Worm (Caenorhabditis elegans) whole organism, young adult: Measurements from ENCODE around the gene C28F5.1.
A peak's percentile ranks its signal among the peaks of the same experiment; 100 is the strongest.

Experiments used
- B0019.2 ChIP-seq: fragments of 200-800 bp; sonication (Bioruptor generic); conservative IDR thresholded peaks from 2 replicates; pipeline ENCODE4 v1.3.6; 2022; ENCODE audit warnings: missing genetic modification reagents, missing genetic modification characterization, missing compliant biosample characterization
- B0261.1 ChIP-seq: sonication (generic microtip); optimal IDR thresholded peaks from 2 replicates; lab custom pipeline; 2016; ENCODE audit warnings: mild to moderate bottlenecking, missing genetic modification characterization, moderate library complexity, missing compliant biosample characterization
- D2030.7 ChIP-seq: fragments of 200-800 bp; sonication (Bioruptor generic); IDR thresholded peaks from 2 replicates; pipeline ENCODE4 v1.3.6; 2022; ENCODE audit warnings: missing genetic modification reagents, missing genetic modification characterization, missing compliant biosample characterization
- F10E7.11 ChIP-seq: sonication (generic microtip); optimal IDR thresholded peaks from 2 replicates; lab custom pipeline; 2017; ENCODE audit warnings: mild to moderate bottlenecking, missing genetic modification characterization, moderate library complexity, missing compliant biosample characterization
- F22D6.2 ChIP-seq: sonication (generic microtip); optimal IDR thresholded peaks from 2 replicates; lab custom pipeline; 2016; ENCODE audit warnings: mild to moderate bottlenecking, missing genetic modification characterization, missing compliant biosample characterization
- F39B2.1 ChIP-seq: fragments of 200-800 bp; sonication (Bioruptor generic); IDR thresholded peaks from 2 replicates; pipeline ENCODE4 v1.3.6; 2022; ENCODE audit warnings: missing genetic modification reagents, missing genetic modification characterization, missing compliant biosample characterization
- F49E8.2 ChIP-seq: sonication (generic microtip); optimal IDR thresholded peaks from 3 replicates; lab custom pipeline; 2017; ENCODE audit warnings: missing genetic modification characterization, mild to moderate bottlenecking, missing compliant biosample characterization, antibody characterized with exemption, moderate library complexity; ENCODE audit not compliant: insufficient read depth
- F57A8.1 ChIP-seq: fragments of 200-800 bp; sonication (Bioruptor generic); optimal IDR thresholded peaks from 2 replicates; lab custom pipeline; 2018; ENCODE audit warnings: mild to moderate bottlenecking, missing genetic modification characterization, moderate library complexity, missing compliant biosample characterization
- K11D2.4 ChIP-seq: fragments of 200-800 bp; sonication (Bioruptor generic); IDR thresholded peaks from 2 replicates; pipeline ENCODE4 v1.3.6; 2022; ENCODE audit warnings: missing genetic modification reagents, missing genetic modification characterization, missing compliant biosample characterization
- K12H6.12 ChIP-seq: fragments of 200-800 bp; sonication (Bioruptor generic); optimal IDR thresholded peaks from 2 replicates; lab custom pipeline; 2018; ENCODE audit warnings: mild to moderate bottlenecking, missing genetic modification characterization, missing compliant biosample characterization
- T26A5.8 ChIP-seq: sonication (generic microtip); optimal IDR thresholded peaks from 2 replicates; lab custom pipeline; 2016; ENCODE audit warnings: missing genetic modification characterization, missing compliant biosample characterization
- Y53G8AR.9 ChIP-seq: fragments of 200-800 bp; sonication (Bioruptor generic); conservative IDR thresholded peaks from 2 replicates; pipeline ENCODE4 v1.3.6; 2022; ENCODE audit warnings: missing genetic modification reagents, missing genetic modification characterization, missing compliant biosample characterization
- Y56A3A.18 ChIP-seq: fragments of 200-800 bp; sonication (Bioruptor generic); IDR thresholded peaks from 2 replicates; pipeline ENCODE4 v1.3.6; 2022; ENCODE audit warnings: missing genetic modification reagents, missing genetic modification characterization, missing compliant biosample characterization
- Y67H2A.10 ChIP-seq: fragments of 200-800 bp; sonication (Bioruptor generic); conservative IDR thresholded peaks from 2 replicates; pipeline ENCODE4 v1.3.6; 2022; ENCODE audit warnings: missing genetic modification reagents, missing genetic modification characterization, missing compliant biosample characterization
- akir-1 ChIP-seq: fragments of 200-800 bp; sonication (Bioruptor generic); optimal IDR thresholded peaks from 2 replicates; lab custom pipeline; 2018; ENCODE audit warnings: mild to moderate bottlenecking, missing genetic modification characterization, moderate library complexity, missing compliant biosample characterization
- ama-1 ChIP-seq, 3 experiments: fragments of 150-350 bp in 1 of 3; sonication (generic microtip) in 2 of 3; optimal IDR thresholded peaks; 2 replicates each; lab custom pipeline; 2014 to 2018; ENCODE audit warnings: missing biosample characterization in 2 of 3, missing genetic modification characterization in 2 of 3, missing genetic modification reagents in 2 of 3
- aptf-3 ChIP-seq: fragments of 200-800 bp; sonication (Bioruptor generic); IDR thresholded peaks from 2 replicates; pipeline ENCODE4 v1.3.6; 2022; ENCODE audit warnings: missing genetic modification characterization, missing compliant biosample characterization
- atf-7 ChIP-seq: sonication (generic microtip); optimal IDR thresholded peaks from 2 replicates; lab custom pipeline; 2017; ENCODE audit warnings: mild to moderate bottlenecking, missing genetic modification characterization, missing compliant biosample characterization
- athp-1 ChIP-seq: sonication (generic microtip); optimal IDR thresholded peaks from 2 replicates; lab custom pipeline; 2017; ENCODE audit warnings: mild to moderate bottlenecking, missing genetic modification characterization, missing compliant biosample characterization
- attf-5 ChIP-seq: fragments of 200-800 bp; sonication (Bioruptor generic); optimal IDR thresholded peaks from 2 replicates; lab custom pipeline; 2018; ENCODE audit warnings: mild to moderate bottlenecking, missing genetic modification characterization, missing compliant biosample characterization
- cebp-1 ChIP-seq, 2 experiments: fragments of 200-800 bp in 1 of 2; sonication (Bioruptor generic) in 1 of 2; sonication (generic microtip) in 1 of 2; IDR thresholded peaks in 1 of 2; optimal IDR thresholded peaks in 1 of 2; 2 replicates each; pipeline versions ENCODE4 v1.3.6 to Lab custom; 2017 to 2022; ENCODE audit warnings: missing compliant biosample characterization in 2 of 2, missing genetic modification characterization in 2 of 2, mild to moderate bottlenecking in 1 of 2, missing genetic modification reagents in 1 of 2, moderate library complexity in 1 of 2
- ceh-100 ChIP-seq: fragments of 200-800 bp; sonication (Bioruptor generic); IDR thresholded peaks from 2 replicates; pipeline ENCODE4 v1.3.6; 2022; ENCODE audit warnings: missing genetic modification reagents, missing genetic modification characterization, missing compliant biosample characterization
- ceh-27 ChIP-seq: fragments of 200-800 bp; sonication (Bioruptor generic); optimal IDR thresholded peaks from 2 replicates; lab custom pipeline; 2018; ENCODE audit warnings: mild to moderate bottlenecking, missing genetic modification characterization, moderate library complexity, missing compliant biosample characterization
- ceh-58 ChIP-seq: fragments of 200-800 bp; sonication (Bioruptor generic); IDR thresholded peaks from 2 replicates; pipeline ENCODE4 v1.3.6; 2022; ENCODE audit warnings: missing genetic modification characterization, missing compliant biosample characterization
- ceh-91 ChIP-seq: fragments of 200-800 bp; sonication (Bioruptor generic); IDR thresholded peaks from 2 replicates; pipeline ENCODE4 v1.3.6; 2022; ENCODE audit warnings: missing genetic modification reagents, missing genetic modification characterization, missing compliant biosample characterization
- dpl-1 ChIP-seq: fragments of 150-350 bp; optimal IDR thresholded peaks from 2 replicates; lab custom pipeline; 2014; ENCODE audit warnings: missing biosample characterization, missing genetic modification reagents, missing genetic modification characterization
- efl-1 ChIP-seq: fragments of 150-350 bp; optimal IDR thresholded peaks from 2 replicates; lab custom pipeline; 2014; ENCODE audit warnings: missing biosample characterization, missing genetic modification reagents, missing genetic modification characterization
- let-607 ChIP-seq, 2 experiments: fragments of 200-800 bp in 1 of 2; sonication (Bioruptor generic) in 1 of 2; sonication (generic microtip) in 1 of 2; optimal IDR thresholded peaks; 2 replicates each; lab custom pipeline; 2016 to 2018; ENCODE audit warnings: mild to moderate bottlenecking in 2 of 2, missing compliant biosample characterization in 2 of 2, missing genetic modification characterization in 2 of 2, moderate library complexity in 2 of 2, missing genotype in 1 of 2
- lin-40 ChIP-seq: sonication (generic microtip); optimal IDR thresholded peaks from 2 replicates; lab custom pipeline; 2016; ENCODE audit warnings: missing genetic modification characterization, mild to moderate bottlenecking, missing compliant biosample characterization, missing genotype, missing genetic modification reagents
- lin-54 ChIP-seq: fragments of 200-800 bp; sonication (Bioruptor generic); optimal IDR thresholded peaks from 2 replicates; lab custom pipeline; 2018; ENCODE audit warnings: mild to moderate bottlenecking, missing genetic modification characterization, missing compliant biosample characterization
- madf-10 ChIP-seq: sonication (generic microtip); optimal IDR thresholded peaks from 2 replicates; lab custom pipeline; 2016; ENCODE audit warnings: mild to moderate bottlenecking, missing genetic modification characterization, missing compliant biosample characterization
- madf-3 ChIP-seq: fragments of 200-800 bp; sonication (Bioruptor generic); IDR thresholded peaks from 2 replicates; pipeline ENCODE4 v1.3.6; 2022; ENCODE audit warnings: missing genetic modification reagents, missing genetic modification characterization, missing compliant biosample characterization
- madf-8 ChIP-seq: fragments of 200-800 bp; sonication (Bioruptor generic); conservative IDR thresholded peaks from 2 replicates; pipeline ENCODE4 v1.3.6; 2022; ENCODE audit warnings: missing genetic modification reagents, missing genetic modification characterization, missing compliant biosample characterization
- nfya-2 ChIP-seq: fragments of 200-800 bp; sonication (Bioruptor generic); IDR thresholded peaks from 2 replicates; pipeline ENCODE4 v1.3.6; 2022; ENCODE audit warnings: missing genetic modification reagents, missing genetic modification characterization, missing compliant biosample characterization
- nhr-120 ChIP-seq: fragments of 200-800 bp; sonication (Bioruptor generic); IDR thresholded peaks from 2 replicates; pipeline ENCODE4 v1.3.6; 2022; ENCODE audit warnings: missing genetic modification characterization, missing compliant biosample characterization
- nhr-80 ChIP-seq: sonication (generic microtip); optimal IDR thresholded peaks from 2 replicates; lab custom pipeline; 2016; ENCODE audit warnings: missing genetic modification characterization, missing compliant biosample characterization
- sdz-38 ChIP-seq: sonication (generic microtip); optimal IDR thresholded peaks from 2 replicates; lab custom pipeline; 2016; ENCODE audit warnings: missing genotype, missing genetic modification characterization, missing compliant biosample characterization
- snpc-1.3 ChIP-seq: sonication (generic microtip); optimal IDR thresholded peaks from 2 replicates; lab custom pipeline; 2017; ENCODE audit warnings: missing genetic modification characterization, mild to moderate bottlenecking, missing compliant biosample characterization, antibody characterized with exemption, moderate library complexity, missing genotype, missing genetic modification reagents; ENCODE audit not compliant: insufficient read depth
- snpc-3.4 ChIP-seq: sonication (generic microtip); optimal IDR thresholded peaks from 2 replicates; lab custom pipeline; 2017; ENCODE audit warnings: missing genetic modification characterization, mild to moderate bottlenecking, missing compliant biosample characterization, antibody characterized with exemption, moderate library complexity, missing genotype, missing genetic modification reagents
- tbp1 ChIP-seq: fragments of 200-800 bp; sonication (Bioruptor generic); optimal IDR thresholded peaks from 2 replicates; lab custom pipeline; 2018; ENCODE audit warnings: mild to moderate bottlenecking, missing genetic modification characterization, missing compliant biosample characterization
- tbx-9 ChIP-seq: sonication (generic microtip); optimal IDR thresholded peaks from 2 replicates; lab custom pipeline; 2016; ENCODE audit warnings: borderline replicate concordance, missing genetic modification characterization, inconsistent platforms, missing compliant biosample characterization
- zfh-2 ChIP-seq: fragments of 200-800 bp; sonication (Bioruptor generic); conservative IDR thresholded peaks from 2 replicates; pipeline ENCODE4 v1.3.6; 2022; ENCODE audit warnings: missing genetic modification reagents, missing genetic modification characterization, missing compliant biosample characterization
- ztf-25 ChIP-seq: fragments of 200-800 bp; sonication (Bioruptor generic); IDR thresholded peaks from 2 replicates; pipeline ENCODE4 v1.3.6; 2022; ENCODE audit warnings: missing genetic modification reagents, missing genetic modification characterization, missing compliant biosample characterization
- ztf-6 ChIP-seq: fragments of 200-800 bp; sonication (Bioruptor generic); IDR thresholded peaks from 2 replicates; pipeline ENCODE4 v1.3.6; 2022; ENCODE audit warnings: missing genetic modification reagents, missing genetic modification characterization, missing compliant biosample characterization

The C28F5.1 gene

DNA sequence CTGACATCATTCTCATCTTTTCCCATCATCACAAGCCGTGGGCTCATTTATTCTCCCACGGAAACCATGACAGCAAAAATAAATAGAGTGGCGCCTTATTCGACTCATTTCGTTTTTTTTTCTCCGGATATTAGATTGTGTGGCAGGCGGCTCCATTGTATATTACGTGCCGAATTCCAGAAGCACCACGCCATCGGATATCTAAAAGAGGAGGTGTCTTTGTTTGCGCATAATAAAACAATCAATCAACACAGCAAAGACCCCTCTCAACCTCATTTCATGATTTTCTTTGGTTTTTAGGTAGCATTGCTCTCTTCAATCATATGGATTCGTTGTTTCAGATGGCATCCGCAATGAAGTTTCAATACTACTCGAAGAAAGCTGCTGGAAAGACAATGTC, 43.9 kb downstream of the C28F5.1 start, which contains the start of gene tph-1:
Gene tph-1, plus strand, starts transcription at position 301 of the 400 bp plus-strand sequence.
- TF ChIP-seq snpc-1.3 (tag; lab: Kevin White, UChicago) (no peak), F22D6.2 (tag; lab: Kevin White, UChicago) (no peak), ceh-58 (GFP tag; lab: Robert Waterston, UW) (no peak), ztf-25 (GFP tag; lab: Robert Waterston, UW) (no peak), aptf-3 (GFP tag; lab: Robert Waterston, UW) (no peak), akir-1 (GFP tag; lab: Kevin White, UChicago) (no peak), ztf-6 (GFP tag; lab: Robert Waterston, UW) (no peak), let-607 (tag; optimal IDR thresholded peaks at IDR 0.05; lab: Kevin White, UChicago) (no peak), K11D2.4 (GFP tag; lab: Robert Waterston, UW) (no peak), ceh-100 (GFP tag; lab: Robert Waterston, UW) (no peak), sdz-38 (no peak), B0261.1 (no peak), K12H6.12 (tag; lab: Kevin White, UChicago) (no peak), T26A5.8 (tag; lab: Kevin White, UChicago) (no peak), nhr-120 (no peak), B0019.2 (GFP tag; lab: Robert Waterston, UW) (no peak), D2030.7 (GFP tag; lab: Robert Waterston, UW) (no peak)
- TF ChIP-seq, all 124 proteins: peak for 0

DNA sequence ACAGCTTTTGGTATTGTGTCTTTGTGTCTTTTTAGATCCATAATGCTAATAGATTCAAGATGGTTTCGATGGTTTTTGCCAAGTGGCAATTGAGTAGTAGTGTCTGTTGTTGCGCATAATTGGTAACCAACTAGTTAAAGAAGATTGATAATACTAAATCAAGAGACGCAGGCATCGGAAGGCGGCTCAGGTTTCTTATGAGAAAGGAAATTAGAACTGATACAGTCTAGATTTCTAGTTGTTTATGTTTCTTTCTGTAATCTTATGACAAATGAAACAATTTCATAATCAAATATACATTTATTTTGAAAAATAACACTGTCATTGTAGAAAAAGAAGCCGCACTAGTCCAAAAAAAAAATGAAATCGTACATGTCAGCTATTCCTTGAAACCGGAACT, 48.7 kb downstream of the C28F5.1 start, which contains the start of gene ZK1290.10:
Gene ZK1290.10, minus strand, starts transcription at position 101 of the 400 bp plus-strand sequence.
- no peak for TF ChIP-seq B0019.2 (GFP tag; lab: Robert Waterston, UW)
- TF ChIP-seq aptf-3 (GFP tag; lab: Robert Waterston, UW) = no peak
- TF ChIP-seq F57A8.1 (GFP tag; lab: Kevin White, UChicago) = no peak
- TF ChIP-seq Y67H2A.10 (GFP tag; lab: Robert Waterston, UW) = no peak
- TF ChIP-seq Y56A3A.18 (GFP tag; lab: Robert Waterston, UW) = 0 out of 2 replicates have a peak, but pooled peaks have one; percentile 32

DNA sequence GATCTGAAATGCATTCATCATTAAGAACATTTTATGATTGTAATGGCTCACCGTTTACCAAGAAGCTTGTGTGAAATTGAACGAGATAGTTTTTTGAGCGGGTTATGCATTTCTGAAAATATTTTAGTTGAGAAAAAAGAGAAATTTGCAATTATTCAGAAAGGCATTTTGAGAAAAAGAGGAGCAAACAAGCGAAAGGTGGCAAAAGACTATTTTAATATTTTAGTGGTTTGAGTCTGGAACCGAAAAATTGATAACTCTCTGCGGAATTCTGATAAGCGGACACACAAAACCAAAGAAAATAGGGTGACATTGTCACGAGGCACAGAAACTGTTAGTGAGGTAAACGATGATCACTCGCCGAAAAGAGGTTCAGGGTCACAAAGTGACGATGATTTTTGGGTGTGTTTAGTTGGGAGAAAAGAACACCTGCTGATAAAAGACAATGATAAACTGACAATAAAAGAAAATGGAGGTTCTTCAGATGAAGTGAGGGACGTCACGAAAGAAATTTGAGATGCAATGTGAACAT, 49.7 kb downstream of the C28F5.1 start:
- TF ChIP-seq madf-8 (GFP tag; lab: Robert Waterston, UW) (no peak), zfh-2 (GFP tag; lab: Robert Waterston, UW) (no peak), madf-3 (GFP tag; lab: Robert Waterston, UW) (no peak), athp-1 (no peak), madf-10 (tag; lab: Kevin White, UChicago) (peak; percentile 36), tbp1 (GFP tag; lab: Kevin White, UChicago) (peak; percentile 46), tbx-9 (tag; lab: Kevin White, UChicago) (no peak), snpc-3.4 (tag; lab: Kevin White, UChicago) (no peak), lin-40 (peak; percentile 2), lin-54 (GFP tag; lab: Kevin White, UChicago) (no peak), atf-7 (peak; percentile 49), snpc-1.3 (tag; lab: Kevin White, UChicago) (no peak), attf-5 (GFP tag; lab: Kevin White, UChicago) (peak; percentile 10), ceh-27 (GFP tag; lab: Kevin White, UChicago) (no peak), F49E8.2 (no peak), ama-1 (optimal IDR thresholded peaks at IDR 0.05; lab: Kevin White, UChicago) (no peak), ama-1 (GFP tag; optimal IDR thresholded peaks at IDR 0.05; lab: Kevin White, UChicago) (no peak), Y53G8AR.9 (0 out of 2 replicates have a peak, but pooled peaks have one; percentile 44), dpl-1 (no peak), nhr-80 (peak; percentile 97), cebp-1 (GFP tag; IDR thresholded peaks at IDR 0.05; lab: Robert Waterston, UW) (no peak), cebp-1 (tag; optimal IDR thresholded peaks at IDR 0.05; lab: Kevin White, UChicago) (no peak), F39B2.1 (no peak), nfya-2 (GFP tag; lab: Robert Waterston, UW) (no peak), efl-1 (GFP tag; lab: Kevin White, UChicago) (no peak), ceh-91 (no peak), F10E7.11 (tag; lab: Kevin White, UChicago) (no peak)
